Worm (Caenorhabditis elegans) whole organism, L4 larva: ENCODE data around the gene pdhb-1.

ENCODE experiments used
- D1046.2 ChIP-seq: fragments of 200-800 bp; sonication (Bioruptor generic); IDR thresholded peaks from 2 replicates; pipeline ENCODE4 v1.3.6; 2022; ENCODE audit warnings: missing genetic modification characterization, missing compliant biosample characterization
- F49E8.2 ChIP-seq: sonication (generic microtip); optimal IDR thresholded peaks from 2 replicates; lab custom pipeline; 2016; ENCODE audit warnings: missing compliant biosample characterization, mild to moderate bottlenecking, missing genetic modification characterization, borderline replicate concordance
- daf-16 ChIP-seq, 3 experiments: sonication (generic microtip); optimal IDR thresholded peaks; 2 replicates each; lab custom pipeline; 2016 to 2017; ENCODE audit warnings: missing genetic modification characterization in 3 of 3, missing genetic modification reagents in 3 of 3, mild to moderate bottlenecking in 2 of 3, missing compliant biosample characterization in 2 of 3, missing biosample characterization in 1 of 3, moderate library complexity in 1 of 3
- dpl-1 ChIP-seq: fragments of 150-350 bp; optimal IDR thresholded peaks from 2 replicates; lab custom pipeline; 2014; ENCODE audit warnings: missing biosample characterization, missing genetic modification reagents, missing genetic modification characterization
- lin-15B ChIP-seq: fragments of 150-350 bp; sonication (generic microtip); optimal IDR thresholded peaks from 3 replicates; lab custom pipeline; 2014; ENCODE audit warnings: missing biosample characterization, missing genetic modification characterization
- madf-9 ChIP-seq: fragments of 200-800 bp; sonication (Bioruptor generic); conservative IDR thresholded peaks from 2 replicates; pipeline ENCODE4 v1.3.6; 2022; ENCODE audit warnings: missing genetic modification reagents, missing genetic modification characterization, missing compliant biosample characterization
- mdt-29 ChIP-seq: fragments of 200-800 bp; sonication (Bioruptor generic); IDR thresholded peaks from 2 replicates; pipeline ENCODE4 v1.3.6; 2022; ENCODE audit warnings: missing genetic modification reagents, missing genetic modification characterization, missing compliant biosample characterization
- nhr-10 ChIP-seq: fragments of 150-350 bp; optimal IDR thresholded peaks from 2 replicates; lab custom pipeline; 2014; ENCODE audit warnings: missing biosample characterization, missing genetic modification characterization
- nhr-42 ChIP-seq: fragments of 200-800 bp; sonication (Bioruptor generic); IDR thresholded peaks from 2 replicates; pipeline ENCODE4 v1.3.6; 2022; ENCODE audit warnings: missing genetic modification characterization, missing compliant biosample characterization
- nhr-6 ChIP-seq: fragments of 150-350 bp; optimal IDR thresholded peaks from 2 replicates; lab custom pipeline; 2014; ENCODE audit warnings: missing biosample characterization, missing genetic modification characterization
- nhr-77 ChIP-seq: fragments of 150-350 bp; optimal IDR thresholded peaks from 2 replicates; lab custom pipeline; 2014; ENCODE audit warnings: missing biosample characterization, missing genetic modification characterization
- pha-4 ChIP-seq, 2 experiments: fragments of 150-350 bp in 1 of 2; fragments of 200-800 bp in 1 of 2; sonication (Bioruptor generic) in 1 of 2; IDR thresholded peaks in 1 of 2; optimal IDR thresholded peaks in 1 of 2; 2 replicates each; pipeline versions ENCODE4 v1.3.6 to Lab custom; 2014 to 2022; ENCODE audit warnings: missing genetic modification characterization in 2 of 2, missing genetic modification reagents in 2 of 2, missing biosample characterization in 1 of 2, missing compliant biosample characterization in 1 of 2
- skn-1 ChIP-seq: fragments of 150-350 bp; optimal IDR thresholded peaks from 2 replicates; lab custom pipeline; 2014; ENCODE audit warnings: missing biosample characterization, missing genetic modification characterization

ce11 chrIV:3384047-3384446 lies 15.4 kb upstream of the pdhb-1 start, which contains the start of gene B0546.4:
- TF ChIP-seq nhr-6 (no peak), dpl-1 (GFP tag; lab: Kevin White, UChicago) (no peak), D1046.2 (GFP tag; lab: Robert Waterston, UW) (no peak), madf-9 (no peak), pha-4 (GFP tag; IDR thresholded peaks at IDR 0.05; lab: Robert Waterston, UW) (no peak), pha-4 (tag; optimal IDR thresholded peaks at IDR 0.05; lab: Kevin White, UChicago) (no peak), mdt-29 (GFP tag; lab: Robert Waterston, UW) (no peak), nhr-77 (tag; lab: Kevin White, UChicago) (no peak), nhr-42 (no peak), F49E8.2 (tag; lab: Kevin White, UChicago) (no peak), nhr-10 (tag; lab: Kevin White, UChicago) (no peak), skn-1 (tag; lab: Kevin White, UChicago) (no peak), daf-16 (GFP tag; optimal IDR thresholded peaks at IDR 0.05; lab: Kevin White, UChicago) (no peak), daf-16 (tag; optimal IDR thresholded peaks at IDR 0.05; lab: Kevin White, UChicago) (no peak), lin-15B (tag; lab: Kevin White, UChicago) (no peak)
